Worm (Caenorhabditis elegans) whole organism, late embryonic: Measurements from ENCODE around the gene teg-1.
A peak's percentile ranks its signal among the peaks of the same experiment; 100 is the strongest.

Experiments
- K02D7.2 ChIP-seq: sonication (generic microtip); optimal IDR thresholded peaks from 2 replicates; lab custom pipeline; 2017; ENCODE audit warnings: mild to moderate bottlenecking, missing genetic modification characterization, missing compliant biosample characterization
- K09A11.1 ChIP-seq: sonication (generic microtip); optimal IDR thresholded peaks from 2 replicates; lab custom pipeline; 2017; ENCODE audit warnings: antibody characterized with exemption, mild to moderate bottlenecking, missing genetic modification characterization, missing compliant biosample characterization; ENCODE audit not compliant: insufficient read depth
- T23F11.4 ChIP-seq: fragments of 200-800 bp; sonication (Bioruptor generic); optimal IDR thresholded peaks from 2 replicates; lab custom pipeline; 2018; ENCODE audit warnings: mild to moderate bottlenecking, missing genetic modification characterization, missing compliant biosample characterization
- ama-1 ChIP-seq: fragments of 150-350 bp; optimal IDR thresholded peaks from 2 replicates; lab custom pipeline; 2014
- ceh-18 ChIP-seq: sonication (generic microtip); optimal IDR thresholded peaks from 2 replicates; lab custom pipeline; 2016; ENCODE audit warnings: missing genetic modification characterization, missing compliant biosample characterization
- ceh-24 ChIP-seq: sonication (generic microtip); optimal IDR thresholded peaks from 2 replicates; lab custom pipeline; 2016; ENCODE audit warnings: mild to moderate bottlenecking, missing genetic modification characterization, missing compliant biosample characterization
- ceh-31 ChIP-seq: sonication (generic microtip); optimal IDR thresholded peaks from 2 replicates; lab custom pipeline; 2016; ENCODE audit warnings: missing genetic modification characterization, missing compliant biosample characterization
- ceh-34 ChIP-seq: sonication (generic microtip); optimal IDR thresholded peaks from 2 replicates; lab custom pipeline; 2016; ENCODE audit warnings: mild to moderate bottlenecking, missing genetic modification characterization, missing compliant biosample characterization
- ceh-48 ChIP-seq: sonication (generic microtip); optimal IDR thresholded peaks from 2 replicates; lab custom pipeline; 2016; ENCODE audit warnings: missing genetic modification characterization, inconsistent platforms, missing compliant biosample characterization
- ceh-6 ChIP-seq: fragments of 200-800 bp; sonication (Bioruptor generic); optimal IDR thresholded peaks from 2 replicates; lab custom pipeline; 2018; ENCODE audit warnings: mild to moderate bottlenecking, missing genetic modification characterization, missing compliant biosample characterization
- dmd-4 ChIP-seq: sonication (generic microtip); optimal IDR thresholded peaks from 2 replicates; lab custom pipeline; 2016; ENCODE audit warnings: borderline replicate concordance, missing genetic modification characterization, missing compliant biosample characterization
- dve-1 ChIP-seq: sonication (generic microtip); optimal IDR thresholded peaks from 2 replicates; lab custom pipeline; 2017; ENCODE audit warnings: antibody characterized with exemption, mild to moderate bottlenecking, missing genetic modification characterization, missing compliant biosample characterization
- elt-2 ChIP-seq: sonication (generic microtip); optimal IDR thresholded peaks from 2 replicates; lab custom pipeline; 2016; ENCODE audit warnings: missing genetic modification reagents, missing genetic modification characterization, missing compliant biosample characterization
- fkh-10 ChIP-seq: fragments of 150-350 bp; optimal IDR thresholded peaks from 2 replicates; lab custom pipeline; 2014; ENCODE audit warnings: missing biosample characterization, missing genetic modification reagents, missing genetic modification characterization
- fkh-6 ChIP-seq: sonication (generic microtip); optimal IDR thresholded peaks from 2 replicates; lab custom pipeline; 2016; ENCODE audit warnings: missing genetic modification characterization, missing compliant biosample characterization
- gmeb-2 ChIP-seq: sonication (generic microtip); optimal IDR thresholded peaks from 2 replicates; lab custom pipeline; 2016; ENCODE audit warnings: missing genetic modification characterization, inconsistent platforms, missing compliant biosample characterization
- hlh-30 ChIP-seq: sonication (generic microtip); optimal IDR thresholded peaks from 2 replicates; lab custom pipeline; 2017; ENCODE audit warnings: antibody characterized with exemption, missing genetic modification characterization, missing compliant biosample characterization; ENCODE audit not compliant: insufficient read depth
- hlh-6 ChIP-seq: sonication (generic microtip); optimal IDR thresholded peaks from 2 replicates; lab custom pipeline; 2016; ENCODE audit warnings: missing genotype, missing genetic modification characterization, missing compliant biosample characterization
- hlh-8 ChIP-seq: sonication (generic microtip); optimal IDR thresholded peaks from 2 replicates; lab custom pipeline; 2016; ENCODE audit warnings: missing genotype, missing genetic modification characterization, missing compliant biosample characterization
- lim-6 ChIP-seq: sonication (generic microtip); optimal IDR thresholded peaks from 2 replicates; lab custom pipeline; 2016; ENCODE audit warnings: missing genetic modification characterization, missing compliant biosample characterization
- lin-11 ChIP-seq: fragments of 200-800 bp; sonication (Bioruptor generic); optimal IDR thresholded peaks from 2 replicates; lab custom pipeline; 2018; ENCODE audit warnings: mild to moderate bottlenecking, missing genetic modification characterization, missing compliant biosample characterization
- madf-2 ChIP-seq: sonication (generic microtip); optimal IDR thresholded peaks from 2 replicates; lab custom pipeline; 2017; ENCODE audit warnings: missing genetic modification characterization, missing compliant biosample characterization
- nfya-1 ChIP-seq: sonication (generic microtip); optimal IDR thresholded peaks from 2 replicates; lab custom pipeline; 2017; ENCODE audit warnings: missing genetic modification characterization, mild to moderate bottlenecking, missing compliant biosample characterization, antibody characterized with exemption, moderate library complexity
- nhr-232 ChIP-seq: sonication (generic microtip); optimal IDR thresholded peaks from 2 replicates; lab custom pipeline; 2016; ENCODE audit warnings: missing genetic modification characterization, missing compliant biosample characterization
- npax-4 ChIP-seq: sonication (generic microtip); optimal IDR thresholded peaks from 2 replicates; lab custom pipeline; 2016; ENCODE audit warnings: missing genetic modification characterization, missing compliant biosample characterization
- pat-9 ChIP-seq: fragments of 200-800 bp; sonication (Bioruptor generic); optimal IDR thresholded peaks from 2 replicates; lab custom pipeline; 2018; ENCODE audit warnings: mild to moderate bottlenecking, missing genetic modification characterization, moderate library complexity, missing compliant biosample characterization
- ref-2 ChIP-seq: sonication (generic microtip); optimal IDR thresholded peaks from 2 replicates; lab custom pipeline; 2016; ENCODE audit warnings: missing genetic modification characterization, missing compliant biosample characterization
- rnt-1 ChIP-seq: sonication (generic microtip); optimal IDR thresholded peaks from 2 replicates; lab custom pipeline; 2016; ENCODE audit warnings: missing genetic modification characterization, missing compliant biosample characterization
- sox-4 ChIP-seq: sonication (generic microtip); optimal IDR thresholded peaks from 2 replicates; lab custom pipeline; 2017; ENCODE audit warnings: mild to moderate bottlenecking, missing genetic modification characterization, inconsistent platforms, missing compliant biosample characterization
- tbx-7 ChIP-seq: sonication (generic microtip); optimal IDR thresholded peaks from 2 replicates; lab custom pipeline; 2016; ENCODE audit warnings: missing genotype, missing genetic modification characterization, missing compliant biosample characterization
- ttx-3 ChIP-seq: sonication (generic microtip); optimal IDR thresholded peaks from 2 replicates; lab custom pipeline; 2016; ENCODE audit warnings: missing genetic modification reagents, missing genetic modification characterization, missing compliant biosample characterization
- unc-3 ChIP-seq, 2 experiments: fragments of 200-800 bp in 1 of 2; sonication (Bioruptor generic) in 1 of 2; sonication (generic microtip) in 1 of 2; conservative IDR thresholded peaks in 1 of 2; optimal IDR thresholded peaks in 1 of 2; 2 replicates each; pipeline versions ENCODE4 v1.3.6 to Lab custom; 2016 to 2022; ENCODE audit warnings: missing compliant biosample characterization in 2 of 2, missing genetic modification characterization in 2 of 2, missing genetic modification reagents in 1 of 2
- unc-42 ChIP-seq: sonication (generic microtip); optimal IDR thresholded peaks from 2 replicates; lab custom pipeline; 2016; ENCODE audit warnings: missing genotype, missing genetic modification characterization, missing compliant biosample characterization
- unc-55 ChIP-seq: sonication (generic microtip); optimal IDR thresholded peaks from 2 replicates; lab custom pipeline; 2017; ENCODE audit warnings: missing biosample characterization, missing genetic modification reagents, missing genetic modification characterization
- unc-86 ChIP-seq: sonication (generic microtip); optimal IDR thresholded peaks from 2 replicates; lab custom pipeline; 2016; ENCODE audit warnings: missing genetic modification characterization, missing compliant biosample characterization

Gene teg-1

DNA sequence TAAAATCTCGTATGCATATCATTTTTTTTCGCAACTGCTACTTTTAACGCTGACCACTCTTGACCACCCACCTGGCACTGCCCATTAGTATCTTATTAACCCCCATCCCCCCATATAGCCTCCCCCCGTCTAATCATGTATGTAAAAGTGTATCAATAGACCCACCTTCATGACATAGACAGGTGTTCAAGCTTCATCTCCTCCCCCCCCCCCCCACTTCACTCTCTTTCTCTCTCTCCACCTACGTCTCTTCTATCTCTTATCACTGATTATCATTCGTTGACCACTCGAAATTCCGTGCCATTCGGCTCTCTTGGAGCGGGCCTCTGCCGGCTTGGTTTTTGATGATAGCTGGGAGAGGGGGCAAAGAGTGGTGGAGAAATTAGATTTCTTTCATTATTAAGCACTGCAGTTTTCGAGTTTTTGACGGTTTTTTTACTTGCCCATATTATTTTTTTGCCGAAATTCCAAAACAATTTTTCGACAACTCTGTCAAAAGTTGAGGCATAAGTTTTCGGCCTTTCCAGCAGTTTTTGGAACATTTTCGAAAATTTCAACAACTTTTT, 37.8 kb upstream of the teg-1 start:
- TF ChIP-seq unc-86 (no peak), unc-55 (GFP tag; lab: Kevin White, UChicago) (peak; percentile 8), sox-4 (tag; lab: Kevin White, UChicago) (peak; percentile 36)

DNA sequence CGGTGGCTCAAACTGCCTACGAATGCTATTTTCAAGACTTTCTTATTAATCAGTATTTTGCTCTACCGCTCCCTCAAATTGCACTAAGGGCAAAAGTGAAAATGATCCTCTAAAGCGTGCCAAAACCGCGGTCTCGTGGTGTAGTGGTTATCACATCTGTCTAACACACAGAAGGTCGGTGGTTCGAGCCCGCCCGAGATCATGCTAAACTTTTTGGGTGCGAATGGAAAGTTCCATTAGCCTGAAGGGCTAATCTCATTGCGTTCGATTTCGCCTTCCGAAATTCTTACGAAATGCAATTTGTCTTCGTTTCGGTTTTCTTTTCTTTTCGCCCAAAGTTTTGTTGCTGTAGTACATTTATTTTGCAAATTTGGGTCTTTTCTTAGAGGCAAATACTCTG, 35.5 kb upstream of the teg-1 start:
- TF ChIP-seq madf-2 (tag; lab: Kevin White, UChicago) (no peak), nhr-232 (no peak), ceh-18 (tag; lab: Kevin White, UChicago) (no peak), ama-1 (lab: Kevin White, UChicago) (no peak), dve-1 (peak; percentile 1), rnt-1 (tag; lab: Kevin White, UChicago) (no peak), K02D7.2 (tag; lab: Kevin White, UChicago) (no peak), tbx-7 (tag; lab: Kevin White, UChicago) (no peak), sox-4 (tag; lab: Kevin White, UChicago) (no peak), ceh-24 (tag; lab: Kevin White, UChicago) (no peak), nfya-1 (tag; lab: Kevin White, UChicago) (no peak), lim-6 (tag; lab: Kevin White, UChicago) (no peak), ceh-34 (tag; lab: Kevin White, UChicago) (no peak), ceh-31 (tag; lab: Kevin White, UChicago) (peak; percentile 49), npax-4 (tag; lab: Kevin White, UChicago) (no peak), unc-3 (GFP tag; conservative IDR thresholded peaks at IDR 0.05; lab: Robert Waterston, UW) (no peak), unc-3 (tag; optimal IDR thresholded peaks at IDR 0.05; lab: Kevin White, UChicago) (no peak), ceh-48 (no peak), fkh-6 (tag; lab: Kevin White, UChicago) (no peak), K09A11.1 (no peak), elt-2 (tag; lab: Kevin White, UChicago) (peak; percentile 1), hlh-8 (tag; lab: Kevin White, UChicago) (no peak), pat-9 (no peak), hlh-6 (no peak), fkh-10 (no peak), lin-11 (tag; lab: Kevin White, UChicago) (no peak), gmeb-2 (tag; lab: Kevin White, UChicago) (no peak), ref-2 (tag; lab: Kevin White, UChicago) (no peak), ttx-3 (tag; lab: Kevin White, UChicago) (no peak), ceh-6 (peak; percentile 33), unc-42 (tag; lab: Kevin White, UChicago) (peak; percentile 87)
- TF ChIP-seq, all 69 proteins: peak for 5

DNA sequence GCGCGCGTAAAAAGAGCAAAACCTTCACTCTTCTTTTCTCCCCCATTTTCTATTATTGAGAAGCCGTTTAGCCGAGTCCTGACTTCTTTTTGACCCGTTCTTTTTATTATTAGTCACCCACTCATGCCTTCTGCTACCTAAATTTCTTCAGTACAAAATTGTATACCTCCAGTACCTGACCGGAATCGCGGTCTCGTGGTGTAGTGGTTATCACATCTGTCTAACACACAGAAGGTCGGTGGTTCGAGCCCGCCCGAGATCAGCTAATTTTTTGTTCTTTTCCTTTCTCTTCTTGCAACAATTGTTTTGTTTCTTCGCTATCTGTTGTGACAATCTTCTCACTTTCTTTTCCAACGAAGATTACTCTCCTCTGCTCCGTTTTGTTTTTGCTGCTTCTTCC, 34.8 kb upstream of the teg-1 start:
- TF ChIP-seq hlh-30 (tag; lab: Kevin White, UChicago): peak; percentile 5
- no peak for TF ChIP-seq nfya-1 (tag; lab: Kevin White, UChicago)

DNA sequence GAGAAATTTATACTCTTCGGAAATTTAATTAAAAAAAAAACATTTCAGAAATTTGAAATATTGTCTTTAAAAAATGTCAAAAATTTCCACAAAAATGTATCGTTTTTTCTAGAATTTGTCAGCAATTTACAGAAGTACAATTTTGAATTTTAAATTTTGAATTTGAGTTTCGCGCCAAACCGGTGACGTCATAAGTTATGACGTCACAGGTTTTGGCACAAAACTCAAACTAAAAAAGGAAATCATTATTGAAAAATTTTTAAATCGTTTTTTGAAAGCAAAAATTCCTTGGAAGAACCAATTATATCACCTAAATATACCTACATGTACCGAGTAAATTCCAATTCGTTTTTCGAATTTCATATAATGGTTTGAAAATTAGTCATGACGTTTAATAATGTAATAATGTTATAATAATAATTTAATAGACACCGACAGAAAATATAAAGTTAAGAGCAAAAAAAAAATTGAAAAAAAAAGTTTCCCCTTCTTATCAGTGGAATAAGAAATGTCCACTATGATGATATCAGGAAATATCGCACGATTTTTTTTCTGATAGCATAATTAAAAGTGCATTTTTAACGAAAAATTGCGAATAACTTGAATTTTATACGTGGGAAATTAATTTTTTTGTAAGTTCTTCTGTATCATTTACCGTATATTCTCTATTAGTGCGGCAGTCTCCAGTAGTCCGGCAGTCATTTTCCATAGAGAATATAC, 32.2 kb upstream of the teg-1 start:
- TF ChIP-seq dmd-4 (tag; lab: Kevin White, UChicago) (no peak), T23F11.4 (no peak), elt-2 (tag; lab: Kevin White, UChicago) (peak; percentile 16)
